Fruit fly (Drosophila melanogaster): ENCODE results near the gene Rrp5.

DNA sequence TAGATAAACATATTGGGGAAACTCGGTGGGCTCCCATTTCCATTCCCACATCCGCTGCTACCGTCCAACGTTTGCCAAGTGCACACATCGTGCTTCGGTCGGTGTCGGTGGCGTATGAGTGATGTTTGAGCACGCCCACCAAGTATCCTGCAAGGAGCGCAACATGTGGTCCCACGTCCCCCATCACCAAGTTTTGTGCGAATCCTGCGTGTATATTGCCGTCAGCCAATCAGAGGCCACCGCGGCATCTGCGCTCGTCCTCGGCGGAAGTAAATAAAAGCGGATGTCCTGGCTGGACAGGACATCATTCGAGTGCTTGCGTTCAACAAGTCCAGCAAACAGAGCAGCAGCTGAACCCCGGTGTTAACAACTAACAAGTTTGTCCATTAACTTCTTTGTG, 8.1 kb upstream of the Rrp5 start, which contains the start of gene Ms:
- TF ChIP-seq h (GFP tag; optimal IDR thresholded peaks at IDR 0.05) (no peak), usp (GFP tag; optimal IDR thresholded peaks at IDR 0.05) (no peak), rgr (GFP tag; optimal IDR thresholded peaks at IDR 0.05) (no peak), Myc (optimal IDR thresholded peaks at IDR 0.05) (no peak), dsf (GFP tag; optimal IDR thresholded peaks at IDR 0.05; ENCODE audit: borderline replicate concordance) (no peak), Hnf4 (GFP tag; optimal IDR thresholded peaks at IDR 0.05) (no peak), Abd-B (GFP tag; optimal IDR thresholded peaks at IDR 0.05) (no peak), OdsH (GFP tag; optimal IDR thresholded peaks at IDR 0.05) (no peak), Dif (GFP tag; optimal IDR thresholded peaks at IDR 0.05; ENCODE audit: partially characterized antibody) (no peak), sage (GFP tag; optimal IDR thresholded peaks at IDR 0.05) (no peak), sv (GFP tag; optimal IDR thresholded peaks at IDR 0.05) (no peak), lola (GFP tag; optimal IDR thresholded peaks at IDR 0.05) (no peak), CrebA (GFP tag; optimal IDR thresholded peaks at IDR 0.05; ENCODE audit: borderline replicate concordance) (no peak)

Measured in whole organism, wandering third instar larva.